Worm (Caenorhabditis elegans): ENCODE measurements around the gene F18G5.1.

ce11 chrX:9295471-9295870 is 35.8 kb downstream of the F18G5.1 start:
- no peak for TF ChIP-seq ham-2 (GFP tag; optimal IDR thresholded peaks at IDR 0.05)
- no peak for TF ChIP-seq mep-1 (tag; optimal IDR thresholded peaks at IDR 0.05)
- TF ChIP-seq elt-1 (tag; optimal IDR thresholded peaks at IDR 0.05; ENCODE audit: borderline replicate concordance, insufficient read depth) = no peak
- TF ChIP-seq unc-39 (tag; optimal IDR thresholded peaks at IDR 0.05) = no peak

Data from whole organism, mixed stage, embryonic.